Fruit fly (Drosophila melanogaster) ovary, adult (tissue): ENCODE measurements around the gene noc.

Experiments
- CG17801 ChIP-seq: fragments of 200-800 bp; optimal IDR thresholded peaks from 2 replicates; lab custom pipeline; 2019; ENCODE audit warnings: missing biosample characterization, mild to moderate bottlenecking, missing genetic modification characterization, moderate library complexity; ENCODE audit not compliant: partially characterized antibody

The noc gene

DNA sequence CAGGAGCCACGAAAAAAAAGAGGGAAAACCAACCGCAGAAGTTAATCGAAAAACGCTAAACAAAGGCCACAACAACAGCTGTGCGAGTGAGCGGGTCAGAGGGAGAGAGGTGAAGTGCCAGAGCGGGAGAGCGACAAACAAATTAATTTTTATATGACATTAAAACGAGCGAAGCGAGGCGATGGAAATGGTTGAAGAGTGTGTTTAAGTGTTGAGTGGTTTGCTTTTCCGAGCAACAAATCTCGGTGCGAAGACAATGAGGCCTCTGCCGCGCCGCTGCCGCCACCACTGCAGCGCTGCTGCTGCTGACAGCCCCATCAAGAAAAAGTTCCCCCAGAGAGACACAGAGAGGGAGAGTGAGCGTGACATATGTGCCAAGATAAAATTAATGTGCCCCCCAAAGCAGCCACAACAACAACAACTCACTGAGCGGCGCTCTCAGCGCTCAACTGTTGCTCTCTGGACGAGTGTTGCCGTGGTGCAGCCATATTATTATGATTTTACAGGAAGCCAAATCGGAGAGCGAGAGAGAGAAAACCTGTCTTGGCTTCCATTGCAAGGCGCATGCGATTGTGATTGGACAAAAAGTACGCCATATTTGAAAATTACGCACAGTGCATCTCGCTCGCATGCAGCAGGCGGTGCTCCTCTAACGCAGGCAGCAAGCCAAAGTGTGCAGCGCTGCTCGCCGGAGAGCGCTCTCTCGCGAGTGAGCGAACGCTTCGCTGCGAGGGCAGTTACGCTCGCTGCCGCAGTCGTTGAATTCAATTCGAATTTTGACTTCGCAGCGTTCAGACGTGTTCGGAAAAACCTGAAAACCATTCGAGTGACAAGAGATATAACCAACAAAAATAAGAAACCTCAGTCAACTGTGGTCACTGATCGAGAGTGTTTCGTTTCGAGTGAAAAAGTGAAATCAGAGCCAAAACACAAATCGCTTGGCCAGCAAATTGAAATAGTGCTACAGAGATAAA, at the start of gene noc:
TSS of gene noc (plus strand) at position 763 of the 974 bp plus-strand sequence.
- peak; percentile 42 for TF ChIP-seq CG17801 (GFP tag; lab: Kevin White, UChicago)

DNA sequence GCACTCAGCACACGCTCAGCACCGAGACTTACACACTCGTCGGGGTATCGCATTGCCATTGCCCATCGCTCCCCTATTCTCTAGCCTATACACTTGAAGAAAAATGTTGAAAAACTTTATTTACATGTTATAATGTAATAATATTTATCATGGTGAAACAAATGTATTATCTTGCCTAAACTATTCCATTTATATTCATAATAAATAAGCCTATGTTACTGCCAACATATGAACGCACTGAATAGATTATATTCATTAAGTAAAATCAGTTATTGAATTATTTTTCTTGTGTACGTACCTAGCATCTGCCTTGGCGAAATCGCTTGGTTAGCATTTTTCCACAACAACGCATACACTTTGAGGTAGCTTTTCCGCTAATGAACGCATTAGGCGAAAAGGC, 49.8 kb upstream of the noc start:
- no peak for TF ChIP-seq CG17801 (GFP tag; lab: Kevin White, UChicago)

DNA sequence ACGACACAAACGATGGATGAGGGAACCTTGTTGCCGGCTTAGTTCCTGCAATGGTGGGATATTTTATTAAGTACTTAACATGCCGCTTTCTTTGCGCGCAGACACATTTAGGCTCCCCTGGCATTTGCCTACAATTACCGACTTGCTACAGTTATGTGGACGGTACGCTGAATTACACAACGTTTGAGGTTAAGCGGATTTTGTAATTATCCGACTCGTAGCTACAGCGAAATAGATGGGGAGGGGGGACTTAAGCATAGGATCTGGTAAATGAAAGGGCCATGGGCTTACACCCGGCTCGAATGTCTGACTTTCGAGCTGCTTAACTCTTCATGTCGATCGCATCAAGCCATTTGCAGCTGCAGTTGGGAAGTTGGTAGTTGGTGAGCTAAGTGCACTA, 49.4 kb upstream of the noc start:
- TF ChIP-seq CG17801 (GFP tag; lab: Kevin White, UChicago) = no peak

DNA sequence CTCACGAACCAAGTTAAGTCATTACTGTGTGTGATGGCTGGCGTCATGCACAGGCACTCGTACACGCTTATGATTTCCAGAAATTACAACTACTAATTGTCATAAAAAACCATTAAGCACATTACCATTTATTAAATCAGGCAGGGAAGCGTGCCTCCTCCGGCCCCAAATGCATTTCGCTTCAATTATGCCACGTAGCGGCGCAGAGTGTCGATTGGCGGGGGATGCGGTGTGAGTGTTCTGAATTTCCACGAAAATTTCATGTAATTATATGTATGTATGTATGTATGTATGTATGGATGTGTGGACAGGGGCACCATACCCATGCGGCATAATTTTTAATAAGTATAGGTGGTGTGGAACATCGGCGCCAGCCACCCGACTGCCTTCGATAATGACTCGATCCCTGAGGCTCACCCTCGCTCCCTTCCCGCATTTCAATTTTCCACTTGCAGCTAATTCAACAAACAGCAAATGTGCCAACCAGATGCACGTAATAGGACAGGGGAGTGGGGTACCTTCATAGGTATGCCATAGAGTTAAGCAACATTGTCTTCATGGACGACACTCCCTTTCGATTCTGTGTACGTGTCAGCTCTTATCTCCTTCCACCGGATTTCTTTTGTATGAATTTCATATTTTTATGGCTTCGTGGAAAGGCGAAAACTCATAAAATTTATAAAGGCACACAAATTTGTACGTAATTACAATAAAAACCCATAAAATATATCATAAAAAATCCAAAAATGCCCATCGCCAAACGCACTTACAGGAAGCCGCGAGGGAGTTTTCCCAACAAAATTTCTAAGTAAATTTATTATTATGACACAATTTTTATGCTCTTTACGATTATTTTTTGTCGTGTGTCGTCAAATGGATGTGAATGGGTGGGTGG, 48.3 kb upstream of the noc start:
- TF ChIP-seq CG17801 (GFP tag; lab: Kevin White, UChicago) = no peak

dm6 chr2L:14443667-14444285, 46.9 kb upstream of the noc start:
- TF ChIP-seq CG17801 (GFP tag; lab: Kevin White, UChicago) = no peak

dm6 chr2L:14444834-14445233, 45.8 kb upstream of the noc start:
- no peak for TF ChIP-seq CG17801 (GFP tag; lab: Kevin White, UChicago)

DNA sequence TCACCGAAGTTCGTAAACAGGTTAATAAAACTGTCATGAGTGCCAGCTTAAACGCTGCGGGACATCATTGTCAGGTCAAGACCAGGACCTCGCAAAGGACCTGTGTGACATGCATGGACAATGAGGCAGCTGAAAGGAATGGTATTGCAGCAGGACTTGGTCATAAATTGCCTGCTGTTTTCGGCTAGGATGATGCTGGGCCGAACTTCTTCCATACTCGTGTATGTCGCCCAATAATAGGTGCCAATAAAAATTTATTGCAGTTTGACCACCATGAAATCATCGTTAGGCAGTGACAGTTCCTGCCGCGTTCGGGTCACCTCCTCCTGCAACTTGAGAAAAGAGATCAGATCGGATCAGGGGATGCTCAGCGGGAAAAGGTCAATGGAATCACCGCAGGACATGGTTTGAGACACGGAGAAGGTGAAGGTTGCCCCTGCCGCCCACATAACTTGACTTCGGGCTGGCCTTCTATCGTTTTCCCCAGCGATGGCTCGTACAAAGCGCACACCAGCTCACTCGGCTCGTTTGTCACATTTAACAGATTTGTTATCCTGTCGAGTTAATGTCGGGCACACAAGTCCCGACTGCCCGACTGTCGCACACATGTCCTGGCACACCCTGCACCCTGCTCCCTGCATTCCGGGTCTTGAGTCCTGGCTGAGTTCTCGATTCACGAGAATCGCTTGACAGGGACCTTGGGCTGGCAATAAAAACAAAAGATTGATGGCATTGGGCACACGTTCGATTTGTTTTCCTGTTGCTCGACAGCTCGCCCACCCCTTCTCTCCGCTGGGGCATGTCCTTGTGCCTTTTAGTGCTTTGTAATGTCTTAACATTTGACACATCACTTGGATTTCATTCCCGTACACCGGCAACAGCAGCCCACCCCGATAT, 44.8 kb upstream of the noc start:
- no peak for TF ChIP-seq CG17801 (GFP tag; lab: Kevin White, UChicago)

- TF ChIP-seq CG17801 (GFP tag; lab: Kevin White, UChicago) = no peak
Observed at dm6 chr2L:14447558-14447957, 43.1 kb upstream of the noc start.

- no peak for TF ChIP-seq CG17801 (GFP tag; lab: Kevin White, UChicago)
Observed at dm6 chr2L:14448784-14449183, 41.9 kb upstream of the noc start.

DNA sequence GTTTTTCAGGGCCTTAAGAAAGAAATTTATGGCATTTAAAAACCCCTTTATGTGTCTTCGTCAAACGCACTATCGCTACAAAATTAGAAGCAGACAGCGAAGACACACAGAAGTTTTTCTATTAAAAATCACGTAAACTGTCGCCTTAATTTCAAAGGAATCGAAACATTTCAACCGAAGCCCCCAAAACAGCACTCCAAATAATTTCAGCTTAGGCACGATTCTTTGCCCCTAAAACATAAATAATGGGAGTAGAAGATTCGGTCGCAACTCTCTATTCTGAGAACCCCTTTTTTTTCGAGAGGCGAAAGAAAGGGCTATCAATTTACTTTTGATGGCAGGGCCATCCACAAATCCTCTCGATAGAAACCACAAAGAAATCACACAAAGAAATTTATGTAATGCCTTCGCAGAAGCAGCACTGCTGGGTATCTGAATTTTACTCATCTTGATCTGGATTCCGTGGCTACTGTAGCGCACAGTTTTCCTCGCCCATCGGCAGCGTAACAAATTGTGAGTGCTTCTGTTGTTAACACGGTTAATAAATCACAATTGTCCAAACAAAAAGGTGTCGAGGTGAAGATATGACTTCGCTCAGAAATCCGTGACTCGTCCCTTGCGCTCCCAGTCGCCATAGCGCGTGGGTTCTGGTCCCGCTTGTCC, 40.6 kb upstream of the noc start:
- TF ChIP-seq CG17801 (GFP tag; lab: Kevin White, UChicago) = no peak

DNA sequence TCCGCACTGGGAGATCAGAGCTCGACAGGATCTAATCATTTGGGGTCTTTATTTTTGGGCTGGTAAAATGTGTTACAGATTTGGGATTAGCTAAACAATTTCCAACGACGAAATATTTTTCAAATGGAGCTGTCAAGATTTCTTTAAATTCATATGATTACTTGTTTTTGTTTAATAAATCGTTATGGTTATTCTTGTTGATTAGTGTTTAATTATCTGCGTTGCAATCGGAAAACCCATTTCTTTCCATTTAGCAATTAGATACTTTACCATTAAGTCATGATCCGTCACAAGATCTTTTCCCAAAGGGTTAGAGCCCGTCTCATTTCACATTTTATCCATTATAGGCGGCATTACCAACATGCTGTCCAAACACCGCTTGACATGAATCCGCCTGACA, 39.8 kb upstream of the noc start, which contains the start of gene CG15283:
TSS of gene CG15283 (minus strand) at position 101 of the 400 bp plus-strand sequence.
- no peak for TF ChIP-seq CG17801 (GFP tag; lab: Kevin White, UChicago)

DNA sequence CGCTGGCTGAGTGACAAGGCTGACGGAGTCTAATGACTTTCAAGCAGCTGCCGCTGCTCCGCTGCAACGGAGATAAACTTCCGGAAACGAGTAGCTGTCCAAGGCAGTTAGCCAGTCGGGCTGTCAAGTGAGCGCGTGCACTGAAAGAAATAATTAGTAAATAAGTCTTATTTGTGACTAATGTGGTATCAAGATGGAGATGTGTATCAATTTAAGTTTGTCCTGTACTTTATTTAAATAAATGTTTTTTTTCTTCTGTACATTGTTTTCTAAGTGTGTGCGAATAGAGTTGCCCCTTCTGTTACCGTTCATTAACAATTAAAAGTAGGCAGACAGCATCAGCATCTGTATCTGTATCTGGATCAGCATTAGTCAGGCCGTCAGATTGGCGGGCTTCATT, 39.4 kb upstream of the noc start:
- TF ChIP-seq CG17801 (GFP tag; lab: Kevin White, UChicago) = no peak
